Worm (Caenorhabditis elegans) whole organism, L1 larva: Measurements from ENCODE around the gene nhr-131.

Experiments
- C04F5.9 ChIP-seq: sonication (generic microtip); optimal IDR thresholded peaks from 2 replicates; lab custom pipeline; 2016; ENCODE audit warnings: missing genetic modification characterization, missing compliant biosample characterization
- aha-1 ChIP-seq: fragments of 150-350 bp; optimal IDR thresholded peaks from 2 replicates; lab custom pipeline; 2014; ENCODE audit warnings: missing biosample characterization, missing genetic modification characterization
- blmp-1 ChIP-seq: fragments of 150-350 bp; optimal IDR thresholded peaks from 2 replicates; lab custom pipeline; 2014; ENCODE audit warnings: missing biosample characterization, missing genetic modification characterization
- dpl-1 ChIP-seq, 3 experiments: fragments of 150-350 bp in 2 of 3; sonication (generic microtip) in 1 of 3; optimal IDR thresholded peaks; 2 replicates each; lab custom pipeline; 2014 to 2017; ENCODE audit warnings: missing biosample characterization in 3 of 3, missing genetic modification characterization in 3 of 3, missing genetic modification reagents in 3 of 3
- dsc-1 ChIP-seq: sonication (generic microtip); optimal IDR thresholded peaks from 2 replicates; lab custom pipeline; 2016; ENCODE audit warnings: mild to moderate bottlenecking, missing genetic modification characterization, missing compliant biosample characterization
- efl-1 ChIP-seq, 4 experiments: fragments of 150-350 bp; optimal IDR thresholded peaks in 3 of 4; peaks in 1 of 4; 1 replicate in 1 of 4; 2 replicates in 3 of 4; lab custom pipeline; 2014; ENCODE audit warnings: missing biosample characterization in 2 of 4, missing genetic modification characterization in 2 of 4, missing genetic modification reagents in 2 of 4
- efl-3 ChIP-seq: fragments of 200-800 bp; sonication (Bioruptor generic); optimal IDR thresholded peaks from 2 replicates; lab custom pipeline; 2018; ENCODE audit warnings: mild to moderate bottlenecking, missing genetic modification characterization, missing compliant biosample characterization
- egl-27 ChIP-seq, 2 experiments: fragments of 150-350 bp in 1 of 2; sonication (generic microtip); optimal IDR thresholded peaks; 3 replicates each; lab custom pipeline; 2017 to 2018; ENCODE audit warnings: missing biosample characterization in 2 of 2, missing genetic modification characterization in 2 of 2, missing genetic modification reagents in 2 of 2
- elt-2 ChIP-seq: sonication (generic microtip); optimal IDR thresholded peaks from 2 replicates; lab custom pipeline; 2016; ENCODE audit warnings: missing genetic modification characterization, mild to moderate bottlenecking, inconsistent platforms, missing compliant biosample characterization, missing genetic modification reagents
- elt-3 ChIP-seq, 6 experiments: fragments of 150-350 bp in 1 of 6; sonication (generic microtip); optimal IDR thresholded peaks; 2 replicates each; lab custom pipeline; 2017 to 2018; ENCODE audit warnings: missing biosample characterization in 6 of 6, missing genetic modification characterization in 6 of 6, inconsistent platforms in 1 of 6
- fkh-10 ChIP-seq: sonication (generic microtip); optimal IDR thresholded peaks from 2 replicates; lab custom pipeline; 2017; ENCODE audit warnings: missing biosample characterization, missing genetic modification reagents, missing genetic modification characterization
- hlh-17 ChIP-seq: fragments of 200-800 bp; sonication (Bioruptor generic); optimal IDR thresholded peaks from 2 replicates; lab custom pipeline; 2018; ENCODE audit warnings: missing genetic modification characterization, mild to moderate bottlenecking, missing compliant biosample characterization, moderate library complexity, borderline replicate concordance
- lin-14 ChIP-seq: fragments of 200-800 bp; sonication (Bioruptor generic); optimal IDR thresholded peaks from 2 replicates; lab custom pipeline; 2018; ENCODE audit warnings: mild to moderate bottlenecking, missing genetic modification characterization, moderate library complexity, missing compliant biosample characterization
- lin-35 ChIP-seq, 2 experiments: fragments of 150-350 bp; optimal IDR thresholded peaks; 2 replicates each; lab custom pipeline; 2014; ENCODE audit warnings: missing biosample characterization in 2 of 2, missing genetic modification characterization in 2 of 2, missing genetic modification reagents in 2 of 2
- lsy-2 ChIP-seq, 2 experiments: fragments of 150-350 bp; optimal IDR thresholded peaks; 2 replicates each; lab custom pipeline; 2014; ENCODE audit warnings: missing biosample characterization in 2 of 2, missing genetic modification characterization in 2 of 2
- mdl-1 ChIP-seq, 2 experiments: fragments of 150-350 bp; optimal IDR thresholded peaks; 2 replicates each; lab custom pipeline; 2014 to 2017; ENCODE audit warnings: missing biosample characterization in 2 of 2, missing genetic modification characterization in 2 of 2, inconsistent platforms in 1 of 2
- mef-2 ChIP-seq: fragments of 150-350 bp; optimal IDR thresholded peaks from 2 replicates; lab custom pipeline; 2014; ENCODE audit warnings: missing biosample characterization, missing genetic modification characterization
- mep-1 ChIP-seq: fragments of 150-350 bp; optimal IDR thresholded peaks from 2 replicates; lab custom pipeline; 2014; ENCODE audit warnings: missing biosample characterization, missing genetic modification characterization
- nhr-12 ChIP-seq: sonication (generic microtip); optimal IDR thresholded peaks from 2 replicates; lab custom pipeline; 2017; ENCODE audit warnings: missing biosample characterization, missing genetic modification characterization
- nhr-19 ChIP-seq: fragments of 200-800 bp; sonication (Bioruptor generic); conservative IDR thresholded peaks from 2 replicates; pipeline ENCODE4 v1.3.6; 2022; ENCODE audit warnings: missing genetic modification characterization, missing compliant biosample characterization
- nhr-20 ChIP-seq: sonication (generic microtip); optimal IDR thresholded peaks from 2 replicates; lab custom pipeline; 2016; ENCODE audit warnings: mild to moderate bottlenecking, missing genetic modification characterization, missing compliant biosample characterization
- nhr-237 ChIP-seq: fragments of 150-350 bp; optimal IDR thresholded peaks from 2 replicates; lab custom pipeline; 2014; ENCODE audit warnings: missing biosample characterization, missing genetic modification characterization
- nhr-28 ChIP-seq: fragments of 150-350 bp; optimal IDR thresholded peaks from 2 replicates; lab custom pipeline; 2014; ENCODE audit warnings: missing biosample characterization, missing genetic modification characterization
- nhr-71 ChIP-seq: sonication (generic microtip); optimal IDR thresholded peaks from 2 replicates; lab custom pipeline; 2016; ENCODE audit warnings: mild to moderate bottlenecking, missing genetic modification characterization, moderate library complexity, missing compliant biosample characterization
- nhr-77 ChIP-seq: fragments of 150-350 bp; optimal IDR thresholded peaks from 2 replicates; lab custom pipeline; 2014; ENCODE audit warnings: missing biosample characterization, missing genetic modification characterization
- nhr-84 ChIP-seq: sonication (generic microtip); optimal IDR thresholded peaks from 2 replicates; lab custom pipeline; 2017; ENCODE audit warnings: missing biosample characterization, missing genetic modification characterization
- nhr-85 ChIP-seq: sonication (generic microtip); peaks from one replicate; lab custom pipeline; 2016; ENCODE audit warnings: missing genetic modification characterization, inconsistent platforms, missing compliant biosample characterization
- nhr-90 ChIP-seq: sonication (generic microtip); optimal IDR thresholded peaks from 2 replicates; lab custom pipeline; 2016; ENCODE audit warnings: mild to moderate bottlenecking, missing genetic modification characterization, missing compliant biosample characterization; ENCODE audit not compliant: poor library complexity
- pax-3 ChIP-seq: fragments of 200-800 bp; sonication (Bioruptor generic); optimal IDR thresholded peaks from 2 replicates; lab custom pipeline; 2018; ENCODE audit warnings: mild to moderate bottlenecking, missing genetic modification characterization, moderate library complexity, missing compliant biosample characterization
- pqm-1 ChIP-seq: sonication (generic microtip); optimal IDR thresholded peaks from 3 replicates; lab custom pipeline; 2017; ENCODE audit warnings: missing biosample characterization, missing genetic modification characterization
- skn-1 ChIP-seq: fragments of 150-350 bp; optimal IDR thresholded peaks from 2 replicates; lab custom pipeline; 2014; ENCODE audit warnings: missing biosample characterization, missing genetic modification characterization
- snu-23 ChIP-seq: sonication (generic microtip); optimal IDR thresholded peaks from 2 replicates; lab custom pipeline; 2016; ENCODE audit warnings: missing genetic modification characterization, missing compliant biosample characterization
- sox-4 ChIP-seq: sonication (generic microtip); optimal IDR thresholded peaks from 2 replicates; lab custom pipeline; 2016; ENCODE audit warnings: missing genetic modification characterization, missing compliant biosample characterization
- swsn-7 ChIP-seq: sonication (generic microtip); optimal IDR thresholded peaks from 2 replicates; lab custom pipeline; 2016; ENCODE audit warnings: missing genetic modification characterization, missing compliant biosample characterization
- tlp-1 ChIP-seq: fragments of 150-350 bp; optimal IDR thresholded peaks from 2 replicates; lab custom pipeline; 2014; ENCODE audit warnings: missing biosample characterization, missing genetic modification characterization
- unc-130 ChIP-seq: fragments of 150-350 bp; optimal IDR thresholded peaks from 2 replicates; lab custom pipeline; 2017; ENCODE audit warnings: missing biosample characterization, missing genetic modification characterization, inconsistent platforms
- unc-98 ChIP-seq: fragments of 200-800 bp; sonication (Bioruptor generic); IDR thresholded peaks from 2 replicates; pipeline ENCODE4 v1.3.6; 2022; ENCODE audit warnings: missing genetic modification characterization, missing compliant biosample characterization
- ztf-11 ChIP-seq, 2 experiments: sonication (generic microtip); optimal IDR thresholded peaks; 2 replicates each; lab custom pipeline; 2016 to 2017; ENCODE audit warnings: missing genetic modification characterization in 2 of 2, missing biosample characterization in 1 of 2, missing compliant biosample characterization in 1 of 2

Gene nhr-131

DNA sequence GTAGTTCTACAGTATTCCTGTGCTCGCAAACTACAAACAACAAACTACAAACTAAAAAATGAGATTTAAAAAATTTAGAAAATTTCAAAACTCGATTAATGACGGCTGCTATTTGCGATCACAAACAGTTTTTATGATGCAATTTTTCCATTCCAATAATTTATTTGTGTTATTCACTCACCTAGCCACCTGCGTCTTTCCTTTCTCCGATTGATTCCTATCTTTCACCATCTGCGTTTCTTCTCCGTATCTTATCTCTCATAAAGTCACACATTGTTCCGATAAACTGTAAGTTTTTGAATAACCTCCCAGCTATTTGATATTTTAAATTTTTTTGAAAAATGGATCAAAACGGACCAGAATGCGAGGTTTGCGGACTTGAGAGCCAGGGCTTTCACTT lies 40.0 kb downstream of the nhr-131 start, which contains the start of gene nhr-132:
Gene nhr-132 (plus strand): TSS at position 271 of the 400 bp plus-strand sequence.
- no peak for TF ChIP-seq hlh-17
- TF ChIP-seq nhr-71 (tag; lab: Kevin White, UChicago), result no peak
- peak; percentile 57 for TF ChIP-seq snu-23
- TF ChIP-seq efl-1 (optimal IDR thresholded peaks at IDR 0.05; lab: Kevin White, UChicago), result peak in 1 of 2 experiments; percentile 1
- no peak for TF ChIP-seq efl-1 (GFP tag; optimal IDR thresholded peaks at IDR 0.05 in 1 of 2; lab: Kevin White, UChicago)
- no peak for TF ChIP-seq unc-98 (GFP tag; lab: Robert Waterston, UW)
- peak in 1 of 3 experiments; percentile 16 for TF ChIP-seq dpl-1 (GFP tag; optimal IDR thresholded peaks at IDR 0.05; lab: Kevin White, UChicago)
- peak; percentile 13 for TF ChIP-seq nhr-90
- peak; percentile 56 for TF ChIP-seq nhr-20 (tag; lab: Kevin White, UChicago)
- peak; percentile 43 for TF ChIP-seq blmp-1 (tag; lab: Kevin White, UChicago)
- peak; percentile 35 for TF ChIP-seq elt-2 (tag; lab: Kevin White, UChicago)
- TF ChIP-seq mep-1 (tag; lab: Kevin White, UChicago), result peak; percentile 54
- peak in 1 of 2 experiments; percentile 44 for TF ChIP-seq lin-35 (GFP tag; optimal IDR thresholded peaks at IDR 0.05; lab: Kevin White, UChicago)
- peak in 2 of 6 experiments; percentile 25 to 44 for TF ChIP-seq elt-3 (tag; optimal IDR thresholded peaks at IDR 0.05; lab: Kevin White, UChicago)
- no peak for TF ChIP-seq unc-130 (tag; lab: Kevin White, UChicago)
- TF ChIP-seq mdl-1 (tag; optimal IDR thresholded peaks at IDR 0.05; lab: Kevin White, UChicago), result peak in 1 of 2 experiments; percentile 19
- peak; percentile 28 for TF ChIP-seq nhr-77 (tag; lab: Kevin White, UChicago)
- peak; percentile 77 for TF ChIP-seq nhr-85 (tag; lab: Kevin White, UChicago)
- TF ChIP-seq lsy-2 (tag; optimal IDR thresholded peaks at IDR 0.05; lab: Kevin White, UChicago), result peak in 1 of 2 experiments; percentile 0
- TF ChIP-seq lin-14 (GFP tag; lab: Kevin White, UChicago), result peak; percentile 92

DNA sequence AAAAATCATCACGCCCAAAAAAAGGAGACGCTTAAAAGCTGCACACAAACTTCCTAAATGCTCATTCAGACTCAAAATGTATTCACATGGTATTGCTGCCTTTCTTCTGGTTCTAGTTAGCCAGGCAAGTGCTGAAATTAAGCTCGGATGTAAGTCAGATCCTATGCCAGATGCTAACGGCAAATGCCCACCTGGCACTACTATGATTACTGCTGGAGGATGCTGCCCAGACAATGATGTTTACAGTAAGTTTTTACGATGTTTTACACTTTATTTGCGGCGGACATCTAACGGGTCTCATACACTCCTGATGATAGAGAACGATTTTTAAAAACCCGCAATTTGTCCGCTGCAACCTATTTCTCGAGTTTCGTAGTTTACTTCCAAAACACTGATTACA lies 42.4 kb downstream of the nhr-131 start, which contains the start of gene C14C6.5:
Gene C14C6.5 (plus strand): TSS at position 58 of the 400 bp plus-strand sequence.
- TF ChIP-seq nhr-28 (no peak), hlh-17 (no peak), dsc-1 (tag; lab: Kevin White, UChicago) (no peak), nhr-12 (tag; lab: Kevin White, UChicago) (no peak), swsn-7 (tag; lab: Kevin White, UChicago) (no peak), mef-2 (tag; lab: Kevin White, UChicago) (no peak), pqm-1 (no peak), skn-1 (tag; lab: Kevin White, UChicago) (no peak), mep-1 (tag; lab: Kevin White, UChicago) (no peak), nhr-237 (tag; lab: Kevin White, UChicago) (no peak), ztf-11 (tag; optimal IDR thresholded peaks at IDR 0.05; lab: Kevin White, UChicago) (no peak), egl-27 (tag; optimal IDR thresholded peaks at IDR 0.05; lab: Kevin White, UChicago) (no peak), nhr-20 (tag; lab: Kevin White, UChicago) (no peak), elt-3 (tag; optimal IDR thresholded peaks at IDR 0.05; lab: Kevin White, UChicago) (no peak)

DNA sequence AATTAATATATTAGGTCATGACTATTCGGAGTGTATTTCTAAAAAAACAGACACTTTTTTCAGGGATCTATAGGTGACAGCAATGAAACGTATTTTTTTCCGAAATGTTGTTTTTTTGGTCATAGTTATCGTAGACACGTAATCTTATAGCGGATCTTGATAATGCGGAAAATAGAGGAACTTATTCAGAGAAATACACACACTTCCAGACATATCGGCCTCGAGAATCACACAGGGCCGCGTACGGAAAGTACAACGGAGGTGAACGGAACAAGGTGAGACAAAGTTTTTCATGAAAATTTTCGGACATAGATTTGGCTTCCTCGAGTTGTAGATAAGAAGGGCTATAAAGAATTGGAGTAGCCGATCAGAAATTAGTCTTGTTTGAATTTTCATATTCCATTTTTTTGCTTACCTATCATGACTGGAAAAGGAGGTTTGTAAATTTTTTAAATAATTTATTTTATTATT lies 44.9 kb downstream of the nhr-131 start, which contains the start of gene nhr-155:
Gene nhr-155 (plus strand): TSS at position 421 of the 471 bp plus-strand sequence.
- TF ChIP-seq nhr-19 (GFP tag; lab: Robert Waterston, UW), result no peak
- no peak for TF ChIP-seq nhr-90
- TF ChIP-seq sox-4 (tag; lab: Kevin White, UChicago), result no peak
- no peak for TF ChIP-seq unc-130 (tag; lab: Kevin White, UChicago)
- TF ChIP-seq nhr-85 (tag; lab: Kevin White, UChicago), result peak; percentile 20
- TF ChIP-seq efl-3 (GFP tag; lab: Kevin White, UChicago), result no peak
- no peak for TF ChIP-seq nhr-20 (tag; lab: Kevin White, UChicago)
- TF ChIP-seq pax-3 (tag; lab: Kevin White, UChicago), result no peak
- no peak for TF ChIP-seq tlp-1 (tag; lab: Kevin White, UChicago)

DNA sequence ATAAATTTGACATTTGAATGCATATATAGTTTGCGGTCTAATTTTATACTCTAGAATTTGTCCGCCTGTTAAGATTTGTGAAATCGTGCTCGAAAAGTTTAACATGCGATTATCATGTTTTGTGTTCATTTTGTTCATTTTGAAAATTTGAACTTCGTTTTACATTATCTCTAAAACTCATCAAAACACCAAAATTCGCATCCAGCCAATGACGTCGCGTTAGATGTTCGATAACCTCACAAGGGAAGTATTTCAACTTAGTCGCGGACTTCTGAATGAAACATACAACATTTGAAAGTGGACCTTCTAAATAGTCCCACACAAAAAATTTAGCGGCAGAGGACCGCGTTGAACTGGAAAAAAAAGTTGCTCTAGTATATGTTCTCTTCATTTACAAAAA lies 47.3 kb downstream of the nhr-131 start:
- TF ChIP-seq lsy-2 (tag; optimal IDR thresholded peaks at IDR 0.05; lab: Kevin White, UChicago), result no peak
- TF ChIP-seq egl-27 (tag; optimal IDR thresholded peaks at IDR 0.05; lab: Kevin White, UChicago), result no peak
- no peak for TF ChIP-seq mdl-1 (tag; optimal IDR thresholded peaks at IDR 0.05; lab: Kevin White, UChicago)
- TF ChIP-seq C04F5.9, result no peak
- TF ChIP-seq nhr-84 (tag; lab: Kevin White, UChicago), result no peak
- TF ChIP-seq fkh-10 (GFP tag; lab: Kevin White, UChicago), result no peak
- no peak for TF ChIP-seq aha-1 (tag; lab: Kevin White, UChicago)
- TF ChIP-seq nhr-85 (tag; lab: Kevin White, UChicago), result peak; percentile 65
